Worm (Caenorhabditis elegans): ENCODE data around the gene htrl-1.

htrl-1 gene

DNA sequence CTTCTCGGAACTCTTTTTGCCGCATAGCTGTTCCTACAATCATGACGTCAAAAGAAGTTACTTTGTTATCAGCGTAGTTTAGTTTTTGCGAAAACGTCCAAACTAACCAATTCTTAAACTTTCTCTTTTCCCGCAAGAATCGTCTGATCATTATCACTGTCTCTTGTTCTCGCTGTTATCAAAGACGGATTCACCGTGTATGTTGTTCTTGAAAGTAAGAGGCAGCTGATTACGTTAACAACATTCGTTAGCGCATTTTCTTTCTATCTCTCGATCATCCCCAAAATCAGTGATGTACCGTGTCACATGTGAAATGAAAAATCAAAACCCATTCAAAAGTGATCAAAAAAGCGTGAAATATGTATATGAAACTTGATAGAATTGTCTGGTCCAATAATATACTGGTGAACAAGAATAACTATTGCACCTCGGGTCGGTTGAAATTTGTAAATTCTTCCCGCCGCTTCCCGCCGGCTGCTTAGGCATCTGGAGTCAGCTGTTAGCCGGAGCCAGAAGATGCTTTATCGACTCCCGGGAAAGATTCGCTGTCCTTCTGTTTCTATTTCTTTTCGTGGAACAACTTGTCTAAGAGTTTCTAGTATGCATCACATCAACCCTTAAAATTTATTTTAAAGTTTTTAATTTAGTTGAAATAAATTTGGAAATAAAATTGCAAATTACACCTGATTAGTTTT, 38.5 kb upstream of the htrl-1 start (continued):
- TF ChIP-seq mab-9 (GFP tag; IDR thresholded peaks at IDR 0.05), result no peak
- TF ChIP-seq unc-30 (tag; optimal IDR thresholded peaks at IDR 0.05), result no peak
- TF ChIP-seq C16A3.4 (tag; optimal IDR thresholded peaks at IDR 0.05), result peak; percentile 13
- no peak for TF ChIP-seq ztf-4 (tag; optimal IDR thresholded peaks at IDR 0.05)
- peak; percentile 11 for TF ChIP-seq mep-1 (tag; optimal IDR thresholded peaks at IDR 0.05)
- TF ChIP-seq aly-2 (tag; optimal IDR thresholded peaks at IDR 0.05), result no peak
- TF ChIP-seq hpl-2 (GFP tag; optimal IDR thresholded peaks at IDR 0.05), result peak; percentile 21
- TF ChIP-seq egl-27 (tag; optimal IDR thresholded peaks at IDR 0.05), result no peak
- no peak for TF ChIP-seq ceh-90 (tag; optimal IDR thresholded peaks at IDR 0.05)
- peak in 1 of 3 experiments; percentile 28 for TF ChIP-seq dpl-1 (GFP tag; optimal IDR thresholded peaks at IDR 0.05)
- peak; percentile 48 for TF ChIP-seq rnt-1 (tag; optimal IDR thresholded peaks at IDR 0.05)
- TF ChIP-seq lsy-2 (tag; optimal IDR thresholded peaks at IDR 0.05), result peak in 1 of 2 experiments; percentile 43
- TF ChIP-seq xbp-1 (tag; optimal IDR thresholded peaks at IDR 0.05), result no peak
- peak; percentile 10; the same call in 1 of the 2 replicates for TF ChIP-seq grh-1 (GFP tag; IDR thresholded peaks at IDR 0.05)
- TF ChIP-seq hlh-4 (tag; optimal IDR thresholded peaks at IDR 0.05), result no peak
- TF ChIP-seq fkh-8 (tag; optimal IDR thresholded peaks at IDR 0.05), result no peak
- no peak for TF ChIP-seq ceh-63 (GFP tag; optimal IDR thresholded peaks at IDR 0.05)
- TF ChIP-seq pqm-1 (tag; optimal IDR thresholded peaks at IDR 0.05), result no peak
- TF ChIP-seq unc-130 (tag; optimal IDR thresholded peaks at IDR 0.05), result peak; percentile 6
- TF ChIP-seq efl-3 (GFP tag; optimal IDR thresholded peaks at IDR 0.05), result no peak

DNA sequence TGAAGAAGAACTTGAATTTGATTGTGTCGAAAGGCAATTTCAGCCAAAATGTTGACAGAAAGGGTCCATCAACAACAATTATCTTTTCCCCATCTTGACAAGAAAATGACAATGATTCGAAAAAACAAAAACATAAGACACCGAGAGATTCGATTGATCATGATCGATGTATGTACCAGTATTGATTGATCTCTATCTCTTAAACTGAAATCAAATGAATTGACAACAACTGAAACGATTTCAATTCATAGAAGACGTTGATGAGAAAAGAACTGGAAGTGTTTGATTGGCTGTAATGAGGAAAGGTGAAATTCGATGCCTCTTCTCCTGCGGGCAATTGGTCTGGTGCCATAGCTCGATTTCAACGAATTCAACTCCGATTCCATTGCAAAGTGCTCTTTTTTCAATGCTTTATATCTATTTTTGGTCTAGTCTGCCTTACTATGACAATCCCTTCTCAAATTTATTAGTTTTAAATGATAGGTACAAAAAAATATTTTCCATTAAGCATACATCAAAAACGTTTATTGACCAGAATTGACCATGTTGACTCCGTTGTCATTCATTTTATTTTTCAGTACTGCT, 37.3 kb upstream of the htrl-1 start:
- TF ChIP-seq ceh-63 (GFP tag; optimal IDR thresholded peaks at IDR 0.05), result peak; percentile 17
- TF ChIP-seq nhr-71 (tag; optimal IDR thresholded peaks at IDR 0.05), result no peak

DNA sequence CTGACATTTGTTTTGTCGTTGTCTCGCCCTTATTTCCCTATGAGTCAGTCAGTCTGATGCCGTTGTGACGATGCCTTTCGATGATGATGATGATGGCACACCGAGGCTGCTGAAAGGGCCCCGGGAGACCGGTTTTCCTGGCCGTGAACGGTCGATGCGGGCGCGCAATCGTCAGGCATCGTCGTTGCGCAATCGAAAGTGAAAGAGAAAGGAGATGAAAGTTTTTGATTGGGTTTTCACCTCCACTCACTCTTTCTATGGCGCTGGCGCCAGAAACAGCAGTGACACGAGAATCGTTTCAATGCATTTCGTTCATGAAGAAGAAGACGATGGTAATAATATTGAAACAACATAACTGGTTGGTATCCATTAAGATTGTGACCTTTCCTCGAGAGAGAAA, 36.8 kb upstream of the htrl-1 start:
- TF ChIP-seq dsc-1 (tag; optimal IDR thresholded peaks at IDR 0.05), result no peak
- no peak for TF ChIP-seq sptf-1 (tag; optimal IDR thresholded peaks at IDR 0.05)
- TF ChIP-seq unc-30 (tag; optimal IDR thresholded peaks at IDR 0.05), result no peak
- no peak for TF ChIP-seq ztf-4 (tag; optimal IDR thresholded peaks at IDR 0.05)
- TF ChIP-seq lsy-2 (tag; optimal IDR thresholded peaks at IDR 0.05), result peak in 1 of 2 experiments; percentile 50
- TF ChIP-seq pax-3 (tag; optimal IDR thresholded peaks at IDR 0.05), result peak; percentile 27
- TF ChIP-seq C04F5.9 (tag; optimal IDR thresholded peaks at IDR 0.05), result no peak
- TF ChIP-seq nhr-90 (tag; optimal IDR thresholded peaks at IDR 0.05; ENCODE audit: poor library complexity), result peak; percentile 60
- no peak for TF ChIP-seq snpc-4 (tag; optimal IDR thresholded peaks at IDR 0.05)
- TF ChIP-seq mdl-1 (tag; optimal IDR thresholded peaks at IDR 0.05), result peak in 1 of 2 experiments; percentile 57
- no peak for TF ChIP-seq ceh-90 (tag; optimal IDR thresholded peaks at IDR 0.05)
- TF ChIP-seq nhr-84 (tag; optimal IDR thresholded peaks at IDR 0.05), result no peak
- no peak for TF ChIP-seq sox-4 (tag; optimal IDR thresholded peaks at IDR 0.05)
- TF ChIP-seq lin-39 (tag; optimal IDR thresholded peaks at IDR 0.05), result no peak
- TF ChIP-seq efl-1 (optimal IDR thresholded peaks at IDR 0.05), result peak; percentile 1 to 14
- peak in 1 of 2 experiments; percentile 90 for TF ChIP-seq efl-1 (GFP tag; optimal IDR thresholded peaks at IDR 0.05 in 1 of 2)
- TF ChIP-seq ces-1 (GFP tag; optimal IDR thresholded peaks at IDR 0.05), result no peak
- TF ChIP-seq vab-15 (tag; optimal IDR thresholded peaks at IDR 0.05), result no peak
- TF ChIP-seq nhr-11 (tag; optimal IDR thresholded peaks at IDR 0.05), result no peak
- TF ChIP-seq mab-9 (GFP tag; IDR thresholded peaks at IDR 0.05), result 0 out of 2 replicates have a peak, but pooled peaks have one; percentile 38
- peak; percentile 9 for TF ChIP-seq swsn-7 (tag; optimal IDR thresholded peaks at IDR 0.05)
- no peak for TF ChIP-seq ceh-88 (GFP tag; IDR thresholded peaks at IDR 0.05)
- no peak for TF ChIP-seq C34B4.2 (tag; optimal IDR thresholded peaks at IDR 0.05)
- peak; percentile 41 for TF ChIP-seq rnt-1 (tag; optimal IDR thresholded peaks at IDR 0.05)
- TF ChIP-seq ets-5 (GFP tag; IDR thresholded peaks at IDR 0.05), result no peak
- TF ChIP-seq mef-2 (tag; optimal IDR thresholded peaks at IDR 0.05), result no peak
- no peak for TF ChIP-seq hpl-2 (GFP tag; optimal IDR thresholded peaks at IDR 0.05)
- TF ChIP-seq snu-23 (GFP tag; optimal IDR thresholded peaks at IDR 0.05), result peak; percentile 51
- peak; percentile 27 for TF ChIP-seq skn-1 (tag; optimal IDR thresholded peaks at IDR 0.05)
- TF ChIP-seq nhr-77 (tag; optimal IDR thresholded peaks at IDR 0.05), result no peak
- no peak for TF ChIP-seq fkh-10 (GFP tag; optimal IDR thresholded peaks at IDR 0.05)
- TF ChIP-seq lin-15B (tag; optimal IDR thresholded peaks at IDR 0.05), result no peak
- peak; percentile 14 for TF ChIP-seq jun-1 (tag; optimal IDR thresholded peaks at IDR 0.05)
- no peak for TF ChIP-seq fkh-8 (tag; optimal IDR thresholded peaks at IDR 0.05)
- TF ChIP-seq mep-1 (tag; optimal IDR thresholded peaks at IDR 0.05), result peak; percentile 1
- no peak for TF ChIP-seq zag-1 (tag; optimal IDR thresholded peaks at IDR 0.05)

Measured in whole organism, L1 larva.